Worm (Caenorhabditis elegans) whole organism, young adult: Measurements from ENCODE around the gene lys-3.
A peak's percentile ranks its signal among the peaks of the same experiment; 100 is the strongest.

Experiments used
- D2030.7 ChIP-seq: fragments of 200-800 bp; sonication (Bioruptor generic); IDR thresholded peaks from 2 replicates; pipeline ENCODE4 v1.3.6; 2022; ENCODE audit warnings: missing genetic modification reagents, missing genetic modification characterization, missing compliant biosample characterization
- F57C9.4 ChIP-seq: sonication (generic microtip); optimal IDR thresholded peaks from 2 replicates; lab custom pipeline; 2017; ENCODE audit warnings: mild to moderate bottlenecking, missing genetic modification characterization, missing compliant biosample characterization
- K12H6.12 ChIP-seq: fragments of 200-800 bp; sonication (Bioruptor generic); optimal IDR thresholded peaks from 2 replicates; lab custom pipeline; 2018; ENCODE audit warnings: mild to moderate bottlenecking, missing genetic modification characterization, missing compliant biosample characterization
- T07F8.4 ChIP-seq: sonication (generic microtip); optimal IDR thresholded peaks from 2 replicates; lab custom pipeline; 2016; ENCODE audit warnings: mild to moderate bottlenecking, missing genetic modification characterization, moderate library complexity, missing compliant biosample characterization
- Y53F4B.3 ChIP-seq: fragments of 200-800 bp; sonication (Bioruptor generic); IDR thresholded peaks from 2 replicates; pipeline ENCODE4 v1.3.6; 2022; ENCODE audit warnings: missing genetic modification reagents, missing genetic modification characterization, missing compliant biosample characterization
- Y53G8AR.9 ChIP-seq: fragments of 200-800 bp; sonication (Bioruptor generic); conservative IDR thresholded peaks from 2 replicates; pipeline ENCODE4 v1.3.6; 2022; ENCODE audit warnings: missing genetic modification reagents, missing genetic modification characterization, missing compliant biosample characterization
- Y56A3A.18 ChIP-seq: fragments of 200-800 bp; sonication (Bioruptor generic); IDR thresholded peaks from 2 replicates; pipeline ENCODE4 v1.3.6; 2022; ENCODE audit warnings: missing genetic modification reagents, missing genetic modification characterization, missing compliant biosample characterization
- Y95B8A.8 ChIP-seq: fragments of 200-800 bp; sonication (Bioruptor generic); IDR thresholded peaks from 2 replicates; pipeline ENCODE4 v1.3.6; 2022; ENCODE audit warnings: missing genetic modification reagents, missing genetic modification characterization, missing compliant biosample characterization
- akir-1 ChIP-seq: fragments of 200-800 bp; sonication (Bioruptor generic); optimal IDR thresholded peaks from 2 replicates; lab custom pipeline; 2018; ENCODE audit warnings: mild to moderate bottlenecking, missing genetic modification characterization, moderate library complexity, missing compliant biosample characterization
- attf-5 ChIP-seq: fragments of 200-800 bp; sonication (Bioruptor generic); optimal IDR thresholded peaks from 2 replicates; lab custom pipeline; 2018; ENCODE audit warnings: mild to moderate bottlenecking, missing genetic modification characterization, missing compliant biosample characterization
- cebp-1 ChIP-seq, 2 experiments: fragments of 200-800 bp in 1 of 2; sonication (Bioruptor generic) in 1 of 2; sonication (generic microtip) in 1 of 2; IDR thresholded peaks in 1 of 2; optimal IDR thresholded peaks in 1 of 2; 2 replicates each; pipeline versions ENCODE4 v1.3.6 to Lab custom; 2017 to 2022; ENCODE audit warnings: missing compliant biosample characterization in 2 of 2, missing genetic modification characterization in 2 of 2, mild to moderate bottlenecking in 1 of 2, missing genetic modification reagents in 1 of 2, moderate library complexity in 1 of 2
- ceh-100 ChIP-seq: fragments of 200-800 bp; sonication (Bioruptor generic); IDR thresholded peaks from 2 replicates; pipeline ENCODE4 v1.3.6; 2022; ENCODE audit warnings: missing genetic modification reagents, missing genetic modification characterization, missing compliant biosample characterization
- ceh-27 ChIP-seq: fragments of 200-800 bp; sonication (Bioruptor generic); optimal IDR thresholded peaks from 2 replicates; lab custom pipeline; 2018; ENCODE audit warnings: mild to moderate bottlenecking, missing genetic modification characterization, moderate library complexity, missing compliant biosample characterization
- ceh-79 ChIP-seq: sonication (generic microtip); optimal IDR thresholded peaks from 2 replicates; lab custom pipeline; 2017; ENCODE audit warnings: mild to moderate bottlenecking, missing genetic modification characterization, missing compliant biosample characterization
- ceh-91 ChIP-seq: fragments of 200-800 bp; sonication (Bioruptor generic); IDR thresholded peaks from 2 replicates; pipeline ENCODE4 v1.3.6; 2022; ENCODE audit warnings: missing genetic modification reagents, missing genetic modification characterization, missing compliant biosample characterization
- dox-1 ChIP-seq: fragments of 200-800 bp; sonication (Bioruptor generic); IDR thresholded peaks from 2 replicates; pipeline ENCODE4 v1.3.6; 2022; ENCODE audit warnings: missing genetic modification reagents, missing genetic modification characterization, missing compliant biosample characterization
- egrh-3 ChIP-seq: fragments of 200-800 bp; sonication (Bioruptor generic); IDR thresholded peaks from 2 replicates; pipeline ENCODE4 v1.3.6; 2022; ENCODE audit warnings: missing genetic modification reagents, missing genetic modification characterization, missing compliant biosample characterization
- ets-4 ChIP-seq: fragments of 200-800 bp; sonication (Bioruptor generic); optimal IDR thresholded peaks from 2 replicates; lab custom pipeline; 2018; ENCODE audit warnings: mild to moderate bottlenecking, missing genetic modification characterization, missing compliant biosample characterization
- him-1 ChIP-seq: sonication (generic microtip); optimal IDR thresholded peaks from 2 replicates; lab custom pipeline; 2016; ENCODE audit warnings: missing genotype, missing genetic modification reagents, missing genetic modification characterization, missing compliant biosample characterization
- hsf-1 ChIP-seq: fragments of 200-800 bp; sonication (Bioruptor generic); IDR thresholded peaks from 2 replicates; pipeline ENCODE4 v1.3.6; 2022; ENCODE audit warnings: missing genetic modification reagents, missing genetic modification characterization, missing compliant biosample characterization
- lag-1 ChIP-seq: fragments of 200-800 bp; sonication (Bioruptor generic); IDR thresholded peaks from 2 replicates; pipeline ENCODE4 v1.3.6; 2022; ENCODE audit warnings: missing genetic modification reagents, missing genetic modification characterization, missing compliant biosample characterization
- lin-35 ChIP-seq, 3 experiments: fragments of 150-350 bp in 2 of 3; sonication (generic microtip) in 1 of 3; optimal IDR thresholded peaks; 2 replicates each; lab custom pipeline; 2014 to 2018; ENCODE audit warnings: missing biosample characterization in 3 of 3, missing genetic modification characterization in 3 of 3, missing genetic modification reagents in 3 of 3
- lin-40 ChIP-seq: sonication (generic microtip); optimal IDR thresholded peaks from 2 replicates; lab custom pipeline; 2016; ENCODE audit warnings: missing genetic modification characterization, mild to moderate bottlenecking, missing compliant biosample characterization, missing genotype, missing genetic modification reagents
- lin-54 ChIP-seq: fragments of 200-800 bp; sonication (Bioruptor generic); optimal IDR thresholded peaks from 2 replicates; lab custom pipeline; 2018; ENCODE audit warnings: mild to moderate bottlenecking, missing genetic modification characterization, missing compliant biosample characterization
- madf-3 ChIP-seq: fragments of 200-800 bp; sonication (Bioruptor generic); IDR thresholded peaks from 2 replicates; pipeline ENCODE4 v1.3.6; 2022; ENCODE audit warnings: missing genetic modification reagents, missing genetic modification characterization, missing compliant biosample characterization
- nfya-2 ChIP-seq: fragments of 200-800 bp; sonication (Bioruptor generic); IDR thresholded peaks from 2 replicates; pipeline ENCODE4 v1.3.6; 2022; ENCODE audit warnings: missing genetic modification reagents, missing genetic modification characterization, missing compliant biosample characterization
- nhr-120 ChIP-seq: fragments of 200-800 bp; sonication (Bioruptor generic); IDR thresholded peaks from 2 replicates; pipeline ENCODE4 v1.3.6; 2022; ENCODE audit warnings: missing genetic modification characterization, missing compliant biosample characterization
- nhr-27 ChIP-seq: fragments of 200-800 bp; sonication (Bioruptor generic); optimal IDR thresholded peaks from 2 replicates; lab custom pipeline; 2018; ENCODE audit warnings: mild to moderate bottlenecking, missing genetic modification characterization, moderate library complexity, missing compliant biosample characterization
- rcor-1 ChIP-seq: fragments of 200-800 bp; sonication (Bioruptor generic); IDR thresholded peaks from 2 replicates; pipeline ENCODE4 v1.3.6; 2022; ENCODE audit warnings: missing genetic modification reagents, missing genetic modification characterization, missing compliant biosample characterization
- rpc-1 ChIP-seq, 2 experiments: fragments of 150-350 bp in 1 of 2; sonication (generic microtip) in 1 of 2; optimal IDR thresholded peaks; 2 replicates each; lab custom pipeline; 2014 to 2018; ENCODE audit warnings: missing biosample characterization in 1 of 2, missing genetic modification characterization in 1 of 2, missing genetic modification reagents in 1 of 2, missing genotype in 1 of 2
- snpc-3.4 ChIP-seq: sonication (generic microtip); optimal IDR thresholded peaks from 2 replicates; lab custom pipeline; 2017; ENCODE audit warnings: missing genetic modification characterization, mild to moderate bottlenecking, missing compliant biosample characterization, antibody characterized with exemption, moderate library complexity, missing genotype, missing genetic modification reagents
- ztf-22 ChIP-seq: fragments of 200-800 bp; sonication (Bioruptor generic); optimal IDR thresholded peaks from 2 replicates; lab custom pipeline; 2018; ENCODE audit warnings: mild to moderate bottlenecking, missing genetic modification characterization, moderate library complexity, missing compliant biosample characterization

The lys-3 gene

ce11 chrV:10273837-10274236, 9.5 kb downstream of the lys-3 start:
- TF ChIP-seq attf-5 (GFP tag; lab: Kevin White, UChicago): peak; percentile 0
- TF ChIP-seq K12H6.12: peak; percentile 26
- TF ChIP-seq akir-1 (GFP tag; lab: Kevin White, UChicago): no peak
- TF ChIP-seq lin-40 (tag; lab: Kevin White, UChicago): peak; percentile 39
- TF ChIP-seq cebp-1 (GFP tag; IDR thresholded peaks at IDR 0.05; lab: Robert Waterston, UW): 0 out of 2 replicates have a peak, but pooled peaks have one; percentile 3
- peak; percentile 18 for TF ChIP-seq cebp-1 (tag; optimal IDR thresholded peaks at IDR 0.05; lab: Kevin White, UChicago)
- peak in 1 of 3 experiments; percentile 45 for TF ChIP-seq lin-35 (GFP tag; optimal IDR thresholded peaks at IDR 0.05; lab: Kevin White, UChicago)
- no peak for TF ChIP-seq Y95B8A.8 (GFP tag; lab: Robert Waterston, UW)

ce11 chrV:10270214-10270613, 13.1 kb downstream of the lys-3 start, which contains the start of gene ric-4:
Gene ric-4, minus strand, starts transcription at chrV:10270314.
- TF ChIP-seq him-1 (no peak), nhr-120 (no peak), rcor-1 (GFP tag; lab: Robert Waterston, UW) (no peak)
- TF ChIP-seq, all 124 proteins: peak for 0

ce11 chrV:10266050-10266449, 17.3 kb downstream of the lys-3 start:
- TF ChIP-seq dox-1 (GFP tag; lab: Robert Waterston, UW) (no peak), egrh-3 (no peak), K12H6.12 (no peak), nhr-120 (no peak)

ce11 chrV:10265019-10265418, 18.3 kb downstream of the lys-3 start:
- TF ChIP-seq ets-4 (GFP tag; lab: Kevin White, UChicago) (no peak), nfya-2 (GFP tag; lab: Robert Waterston, UW) (no peak), ceh-100 (GFP tag; lab: Robert Waterston, UW) (no peak), F57C9.4 (tag; lab: Kevin White, UChicago) (no peak), Y53G8AR.9 (GFP tag; lab: Robert Waterston, UW) (no peak)

ce11 chrV:10260460-10260859, 22.9 kb downstream of the lys-3 start, which contains the start of gene sri-18:
Gene sri-18, minus strand, starts transcription at chrV:10260560.
- TF ChIP-seq Y53F4B.3 (no peak), nhr-27 (tag; lab: Kevin White, UChicago) (no peak), ceh-27 (GFP tag; lab: Kevin White, UChicago) (no peak), ztf-22 (GFP tag; lab: Kevin White, UChicago) (no peak), ceh-91 (no peak), D2030.7 (GFP tag; lab: Robert Waterston, UW) (no peak), lin-54 (no peak), lag-1 (GFP tag; lab: Robert Waterston, UW) (no peak), rpc-1 (optimal IDR thresholded peaks at IDR 0.05; lab: Kevin White, UChicago) (no peak), rpc-1 (tag; optimal IDR thresholded peaks at IDR 0.05; lab: Kevin White, UChicago) (no peak), cebp-1 (GFP tag; IDR thresholded peaks at IDR 0.05; lab: Robert Waterston, UW) (no peak), cebp-1 (tag; optimal IDR thresholded peaks at IDR 0.05; lab: Kevin White, UChicago) (no peak), hsf-1 (GFP tag; lab: Robert Waterston, UW) (no peak), ceh-100 (GFP tag; lab: Robert Waterston, UW) (no peak), F57C9.4 (tag; lab: Kevin White, UChicago) (no peak), madf-3 (GFP tag; lab: Robert Waterston, UW) (no peak), T07F8.4 (tag; lab: Kevin White, UChicago) (no peak), snpc-3.4 (no peak), ceh-79 (tag; lab: Kevin White, UChicago) (no peak), Y56A3A.18 (GFP tag; lab: Robert Waterston, UW) (no peak)
